Worm (Caenorhabditis elegans) whole organism, mixed stage, embryonic: ENCODE data around the gene T28H11.8.

ENCODE experiments used
- cnd-1 ChIP-seq: fragments of 200-800 bp; sonication (Bioruptor generic); optimal IDR thresholded peaks from 2 replicates; lab custom pipeline; 2018; ENCODE audit warnings: mild to moderate bottlenecking, missing genetic modification characterization, missing compliant biosample characterization
- elt-3 ChIP-seq: fragments of 150-350 bp; optimal IDR thresholded peaks from 2 replicates; lab custom pipeline; 2014; ENCODE audit warnings: missing biosample characterization, missing genetic modification characterization
- lin-13 ChIP-seq: fragments of 150-350 bp; optimal IDR thresholded peaks from 2 replicates; lab custom pipeline; 2014; ENCODE audit warnings: missing biosample characterization, missing genetic modification characterization
- lsy-2 ChIP-seq: fragments of 150-350 bp; optimal IDR thresholded peaks from 2 replicates; lab custom pipeline; 2014; ENCODE audit warnings: missing biosample characterization, missing genetic modification characterization
- mab-5 ChIP-seq: fragments of 150-350 bp; optimal IDR thresholded peaks from 2 replicates; lab custom pipeline; 2014; ENCODE audit warnings: missing biosample characterization, missing genetic modification characterization
- nhr-12 ChIP-seq: fragments of 150-350 bp; optimal IDR thresholded peaks from 2 replicates; lab custom pipeline; 2014; ENCODE audit warnings: missing biosample characterization, missing genetic modification characterization
- nhr-237 ChIP-seq: fragments of 150-350 bp; optimal IDR thresholded peaks from 2 replicates; lab custom pipeline; 2014; ENCODE audit warnings: missing biosample characterization, missing genetic modification characterization
- nhr-28 ChIP-seq: fragments of 150-350 bp; optimal IDR thresholded peaks from 2 replicates; lab custom pipeline; 2014; ENCODE audit warnings: missing biosample characterization, missing genetic modification characterization
- snpc-4 ChIP-seq: fragments of 150-350 bp; optimal IDR thresholded peaks from 2 replicates; lab custom pipeline; 2014; ENCODE audit warnings: missing biosample characterization, missing genetic modification characterization
- unc-120 ChIP-seq: sonication (generic microtip); optimal IDR thresholded peaks from 2 replicates; lab custom pipeline; 2017; ENCODE audit warnings: missing genetic modification characterization, missing compliant biosample characterization; ENCODE audit not compliant: poor library complexity, severe bottlenecking
- unc-39 ChIP-seq: fragments of 150-350 bp; optimal IDR thresholded peaks from 2 replicates; lab custom pipeline; 2014; ENCODE audit warnings: missing biosample characterization, missing genetic modification characterization
- unc-62 ChIP-seq: fragments of 150-350 bp; optimal IDR thresholded peaks from 2 replicates; lab custom pipeline; 2014; ENCODE audit warnings: missing biosample characterization, missing genetic modification reagents, missing genetic modification characterization

DNA sequence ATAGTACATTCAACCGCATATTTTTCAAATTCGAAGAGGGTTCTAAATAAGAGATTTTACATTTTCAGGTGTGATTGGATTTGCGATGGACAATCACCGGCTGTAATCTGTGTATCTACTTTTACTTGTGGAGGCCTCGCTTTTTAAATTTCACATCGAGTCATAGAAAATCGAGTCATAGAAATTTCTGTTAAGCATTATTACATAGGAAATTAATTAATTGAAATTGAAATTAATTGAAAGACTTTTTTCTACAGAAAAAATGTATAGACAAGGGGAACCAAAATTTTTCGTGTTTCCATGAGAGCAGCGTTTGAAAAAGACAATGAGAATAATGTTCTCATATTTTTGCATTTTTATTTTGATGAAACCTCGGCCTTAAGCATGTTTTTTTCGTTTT lies 36.7 kb downstream of the T28H11.8 start, which contains the start of gene clec-176:
- no peak for TF ChIP-seq snpc-4 (tag; lab: Kevin White, UChicago)
- no peak for TF ChIP-seq unc-62
- no peak for TF ChIP-seq unc-120 (tag; lab: Kevin White, UChicago)
- TF ChIP-seq cnd-1 = no peak
- TF ChIP-seq nhr-28 (tag; lab: Kevin White, UChicago) = no peak
- no peak for TF ChIP-seq lin-13 (tag; lab: Kevin White, UChicago)
- TF ChIP-seq nhr-237 (tag; lab: Kevin White, UChicago) = no peak
- TF ChIP-seq unc-39 (tag; lab: Kevin White, UChicago) = no peak
- TF ChIP-seq lsy-2 (tag; lab: Kevin White, UChicago) = no peak
- TF ChIP-seq nhr-12 (tag; lab: Kevin White, UChicago) = no peak
- no peak for TF ChIP-seq mab-5 (tag; lab: Kevin White, UChicago)
- TF ChIP-seq elt-3 = no peak
